Worm (Caenorhabditis elegans): Measurements from ENCODE around the gene str-39.

str-39 gene

DNA sequence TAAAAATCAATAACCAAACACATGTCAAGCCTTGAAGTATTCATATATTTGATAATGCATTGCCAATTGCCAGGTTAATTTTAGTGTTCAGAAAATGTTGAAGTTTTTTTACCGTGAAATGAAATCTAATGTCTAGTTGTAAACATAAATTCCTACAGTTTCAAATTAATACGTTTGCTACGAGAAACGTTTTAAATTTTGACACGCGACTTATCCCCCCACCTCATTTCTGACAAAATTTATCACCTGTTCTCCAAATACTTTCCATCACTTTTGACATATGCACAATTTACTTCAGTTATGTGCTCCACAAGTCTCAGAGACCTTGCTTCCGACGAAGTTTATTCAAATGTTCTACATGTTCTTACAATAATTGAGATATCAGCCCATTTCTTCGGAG, 34.2 kb upstream of the str-39 start, which contains the start of gene srh-146:
srh-146 (plus strand) TSS at position 301 of the 400 bp plus-strand sequence.
- TF ChIP-seq F23B12.7 (tag; optimal IDR thresholded peaks at IDR 0.05; ENCODE audit: insufficient read depth) = no peak
- TF ChIP-seq F22D6.2 (tag; optimal IDR thresholded peaks at IDR 0.05) = no peak
- no peak for TF ChIP-seq nhr-179 (tag; optimal IDR thresholded peaks at IDR 0.05)
- TF ChIP-seq efl-1 (GFP tag; optimal IDR thresholded peaks at IDR 0.05) = no peak
- TF ChIP-seq lir-1 (GFP tag; conservative IDR thresholded peaks at IDR 0.05) = no peak
- TF ChIP-seq dox-1 (GFP tag; IDR thresholded peaks at IDR 0.05) = no peak
- TF ChIP-seq lag-1 (GFP tag; IDR thresholded peaks at IDR 0.05) = no peak
- no peak for TF ChIP-seq pha-4 (tag; optimal IDR thresholded peaks at IDR 0.05)

DNA sequence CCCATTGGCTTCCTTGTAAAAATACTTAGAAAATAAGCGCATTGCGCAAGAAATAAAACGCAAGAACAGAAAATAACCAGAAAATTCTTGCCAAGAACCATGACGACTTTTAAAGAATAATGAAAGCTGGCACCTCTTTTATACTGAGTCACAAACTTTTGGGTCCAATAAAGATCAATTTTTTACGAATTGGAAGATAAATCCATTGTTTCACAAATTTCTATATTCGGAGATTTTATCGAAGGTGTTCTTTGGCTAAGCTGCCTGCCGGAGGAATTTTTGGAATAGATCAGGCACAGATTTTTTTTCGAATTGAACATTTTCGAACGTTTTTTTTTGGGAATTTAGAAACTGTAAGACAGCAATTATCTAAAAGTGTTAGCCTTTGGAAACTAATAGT, 33.2 kb upstream of the str-39 start, which contains the start of gene C31B8.9:
C31B8.9 (minus strand) TSS at position 101 of the 400 bp plus-strand sequence.
- TF ChIP-seq athp-1 (tag; optimal IDR thresholded peaks at IDR 0.05) (no peak), unc-130 (GFP tag; optimal IDR thresholded peaks at IDR 0.05) (no peak), nfya-1 (tag; optimal IDR thresholded peaks at IDR 0.05; ENCODE audit: borderline replicate concordance, insufficient read depth) (no peak), fkh-3 (tag; optimal IDR thresholded peaks at IDR 0.05) (no peak), F57A8.1 (GFP tag; optimal IDR thresholded peaks at IDR 0.05) (no peak), him-1 (tag; optimal IDR thresholded peaks at IDR 0.05) (no peak)

DNA sequence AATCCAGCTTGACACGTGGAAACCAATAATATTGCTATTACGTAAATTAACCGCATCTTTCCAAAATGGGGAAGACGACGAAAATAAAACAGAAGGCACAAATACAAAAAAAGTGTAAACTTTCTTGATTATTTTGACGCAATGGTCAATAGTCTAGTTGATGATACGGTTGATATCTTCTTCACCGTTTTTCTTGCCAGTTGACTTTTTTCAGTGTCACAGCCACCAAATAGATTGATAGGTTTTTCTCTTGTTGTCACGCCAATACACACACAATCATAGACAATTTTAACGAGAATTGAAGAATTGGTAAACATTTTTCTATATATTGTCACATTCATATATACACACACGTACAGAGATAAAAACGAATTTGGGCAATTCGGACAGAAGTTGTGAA, 29.8 kb upstream of the str-39 start, which contains the start of gene zmp-3:
zmp-3 (minus strand) TSS at position 101 of the 400 bp plus-strand sequence.
- TF ChIP-seq lin-35 (GFP tag; optimal IDR thresholded peaks at IDR 0.05) = no peak
- TF ChIP-seq F57A8.1 (GFP tag; optimal IDR thresholded peaks at IDR 0.05) = no peak
- TF ChIP-seq nfya-1 (tag; optimal IDR thresholded peaks at IDR 0.05; ENCODE audit: borderline replicate concordance, insufficient read depth) = no peak
- no peak for TF ChIP-seq egl-18 (GFP tag; IDR thresholded peaks at IDR 0.05)
- TF ChIP-seq athp-1 (tag; optimal IDR thresholded peaks at IDR 0.05) = no peak
- no peak for TF ChIP-seq snpc-1.1 (tag; optimal IDR thresholded peaks at IDR 0.05; ENCODE audit: insufficient read depth)
- no peak for TF ChIP-seq dox-1 (GFP tag; IDR thresholded peaks at IDR 0.05)
- no peak for TF ChIP-seq ztf-18 (tag; optimal IDR thresholded peaks at IDR 0.05)
- TF ChIP-seq D2030.7 (GFP tag; IDR thresholded peaks at IDR 0.05) = no peak
- no peak for TF ChIP-seq hlh-12 (tag; optimal IDR thresholded peaks at IDR 0.05)
- TF ChIP-seq Y53F4B.3 (GFP tag; IDR thresholded peaks at IDR 0.05) = no peak
- TF ChIP-seq tlf-1 (GFP tag; optimal IDR thresholded peaks at IDR 0.05) = no peak
- no peak for TF ChIP-seq ceh-79 (tag; optimal IDR thresholded peaks at IDR 0.05)
- no peak for TF ChIP-seq Y79H2A.3 (GFP tag; conservative IDR thresholded peaks at IDR 0.05)
- no peak for TF ChIP-seq ztf-26 (tag; optimal IDR thresholded peaks at IDR 0.05)
- no peak for TF ChIP-seq Y67H2A.10 (GFP tag; conservative IDR thresholded peaks at IDR 0.05)
- TF ChIP-seq attf-5 (GFP tag; optimal IDR thresholded peaks at IDR 0.05) = no peak
- TF ChIP-seq tbp1 (GFP tag; optimal IDR thresholded peaks at IDR 0.05) = no peak
- no peak for TF ChIP-seq aptf-3 (GFP tag; IDR thresholded peaks at IDR 0.05)

DNA sequence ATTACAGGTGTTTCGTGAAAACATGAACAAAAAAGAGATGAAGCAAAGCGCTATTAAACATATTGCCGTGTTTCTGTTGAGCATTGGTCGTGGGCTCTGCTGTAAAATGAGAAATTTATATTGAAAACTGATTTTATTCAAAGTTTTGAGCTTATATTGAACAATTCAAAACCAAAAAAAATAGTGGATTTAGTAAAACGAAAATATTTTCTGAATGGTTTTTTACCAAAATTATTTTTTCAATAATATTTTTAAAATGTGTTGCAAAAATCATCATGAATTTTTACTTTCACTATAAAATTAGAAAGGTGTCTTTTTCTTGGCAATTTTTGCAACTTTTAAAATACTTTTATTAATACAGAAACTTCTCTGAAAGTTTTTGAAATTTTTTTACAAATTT, 23.5 kb upstream of the str-39 start, which contains the start of gene C31B8.7:
C31B8.7 (minus strand) TSS at position 101 of the 400 bp plus-strand sequence.
- TF ChIP-seq egl-18 (GFP tag; IDR thresholded peaks at IDR 0.05) (no peak), atf-7 (tag; optimal IDR thresholded peaks at IDR 0.05) (no peak), pha-4 (tag; optimal IDR thresholded peaks at IDR 0.05) (no peak), hrde-1 (tag; optimal IDR thresholded peaks at IDR 0.05; ENCODE audit: borderline replicate concordance) (no peak), ztf-22 (GFP tag; optimal IDR thresholded peaks at IDR 0.05) (no peak), Y53F4B.3 (GFP tag; IDR thresholded peaks at IDR 0.05) (no peak), lin-26 (GFP tag; IDR thresholded peaks at IDR 0.05) (no peak), rpc-1 (optimal IDR thresholded peaks at IDR 0.05) (no peak), rpc-1 (tag; optimal IDR thresholded peaks at IDR 0.05) (no peak), rcor-1 (GFP tag; IDR thresholded peaks at IDR 0.05) (no peak), lin-40 (tag; optimal IDR thresholded peaks at IDR 0.05) (no peak), attf-5 (GFP tag; optimal IDR thresholded peaks at IDR 0.05) (no peak), sptf-2 (GFP tag; optimal IDR thresholded peaks at IDR 0.05) (no peak)

Data from whole organism, young adult.